Worm (Caenorhabditis elegans): ENCODE results near the gene htp-1.
"Not testable (repeated sequence)": the region's sequence is repeated elsewhere in the genome, so short reads cannot be mapped to it uniquely, and the experiment has no call there.

Gene htp-1

DNA sequence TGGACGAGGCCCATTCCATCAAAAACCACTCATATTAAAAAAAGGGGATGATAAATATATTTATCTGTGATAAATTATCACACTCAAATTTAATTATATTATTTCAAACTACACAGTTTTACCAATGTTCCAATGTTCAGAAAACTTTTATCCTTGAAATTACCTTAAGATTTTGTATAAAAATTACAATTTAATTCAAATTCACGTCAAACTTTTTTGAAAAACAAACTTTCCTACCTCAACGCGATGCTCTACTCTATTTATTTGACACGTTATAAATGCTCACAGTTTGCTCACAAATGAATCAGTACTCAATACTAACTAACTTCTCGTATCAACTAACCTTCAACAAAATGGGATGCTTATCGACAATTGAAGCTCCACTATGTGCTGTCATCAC, 8.7 kb downstream of the htp-1 start, which contains the start of gene F41H10.1:
Gene F41H10.1, plus strand, starts transcription at position 301 of the 400 bp plus-strand sequence.
- TF ChIP-seq unc-62 (GFP tag; optimal IDR thresholded peaks at IDR 0.05) = no peak

DNA sequence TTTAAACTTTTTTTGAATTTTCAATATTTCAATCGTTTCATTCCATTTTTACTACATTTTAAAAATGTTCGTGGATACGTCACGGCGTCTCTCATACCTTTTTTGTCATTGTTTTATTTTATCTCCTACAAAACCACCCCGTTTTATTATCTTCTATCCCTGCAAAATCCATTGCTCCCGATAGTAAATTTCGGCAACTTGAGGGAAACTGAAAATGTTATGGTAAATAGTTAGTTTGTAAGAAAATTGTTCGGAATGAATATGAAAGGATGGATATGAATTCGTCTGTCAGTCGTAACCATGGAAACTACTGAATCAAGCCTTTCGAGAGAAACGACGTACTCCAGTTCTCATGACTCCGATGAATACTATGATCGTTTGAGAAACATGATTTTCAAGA, 10.0 kb downstream of the htp-1 start, which contains the start of gene F41H10.2:
Gene F41H10.2, plus strand, starts transcription at position 301 of the 400 bp plus-strand sequence.
- no peak for TF ChIP-seq unc-62 (GFP tag; optimal IDR thresholded peaks at IDR 0.05)

DNA sequence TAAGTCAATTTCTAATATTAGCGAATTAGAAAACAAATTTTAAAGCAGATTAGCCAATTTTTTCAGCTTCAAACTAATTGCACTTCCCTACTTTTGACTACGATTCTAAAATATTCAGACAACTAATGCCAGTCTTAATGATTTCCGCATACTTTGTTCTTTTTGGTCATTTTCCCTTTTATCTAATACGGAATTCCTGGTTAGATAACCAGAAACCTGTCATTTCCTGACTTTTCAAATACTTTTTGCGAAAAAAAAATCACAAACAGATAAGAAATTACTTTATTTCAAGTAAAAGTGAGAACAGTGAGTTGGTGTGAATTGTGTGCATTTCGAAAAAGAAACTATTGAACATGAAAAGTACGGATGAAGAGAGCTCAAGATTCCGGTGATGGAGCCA, 11.2 kb downstream of the htp-1 start:
- no peak for TF ChIP-seq unc-62 (GFP tag; optimal IDR thresholded peaks at IDR 0.05)

DNA sequence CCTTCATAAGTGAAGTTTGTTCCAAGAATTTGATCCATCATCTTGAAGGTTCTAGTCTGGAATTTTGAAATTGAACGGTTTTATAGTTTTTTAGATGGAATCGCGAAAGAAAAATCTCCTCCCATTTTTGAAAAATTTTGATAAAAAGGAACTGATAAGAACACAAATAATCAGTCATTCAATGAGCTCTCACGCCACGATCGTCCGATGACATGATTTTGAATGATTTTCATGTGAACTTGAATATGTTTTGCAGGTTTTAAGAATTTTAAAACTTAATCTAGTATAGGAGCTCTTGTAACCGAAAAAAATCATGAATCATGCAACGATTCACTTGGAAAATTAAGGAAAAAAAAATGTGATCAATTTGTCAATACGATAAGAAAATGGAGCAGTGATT, 14.3 kb downstream of the htp-1 start, which contains the start of gene elo-5:
Gene elo-5, minus strand, starts transcription at position 56 of the 400 bp plus-strand sequence.
- no peak for TF ChIP-seq unc-62 (GFP tag; optimal IDR thresholded peaks at IDR 0.05)

DNA sequence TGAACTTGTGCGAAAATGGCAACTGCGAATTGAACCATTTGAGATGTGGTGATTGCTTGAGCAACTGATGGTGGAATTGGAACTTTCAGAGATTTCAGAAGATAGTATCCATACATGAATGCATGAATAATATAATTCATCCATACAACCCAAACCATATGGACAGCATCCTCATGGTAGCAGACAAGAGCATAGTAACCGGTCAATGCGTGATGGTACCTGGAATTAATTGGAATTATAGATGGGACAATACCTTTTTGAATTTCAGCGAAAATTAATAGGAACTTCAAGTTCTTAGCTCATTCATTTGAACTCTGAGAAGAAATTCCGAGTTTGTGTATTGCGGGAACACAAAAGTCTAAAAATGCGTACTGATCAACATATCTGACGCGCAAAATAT, 16.4 kb downstream of the htp-1 start:
- no peak for TF ChIP-seq unc-62 (GFP tag; optimal IDR thresholded peaks at IDR 0.05)

DNA sequence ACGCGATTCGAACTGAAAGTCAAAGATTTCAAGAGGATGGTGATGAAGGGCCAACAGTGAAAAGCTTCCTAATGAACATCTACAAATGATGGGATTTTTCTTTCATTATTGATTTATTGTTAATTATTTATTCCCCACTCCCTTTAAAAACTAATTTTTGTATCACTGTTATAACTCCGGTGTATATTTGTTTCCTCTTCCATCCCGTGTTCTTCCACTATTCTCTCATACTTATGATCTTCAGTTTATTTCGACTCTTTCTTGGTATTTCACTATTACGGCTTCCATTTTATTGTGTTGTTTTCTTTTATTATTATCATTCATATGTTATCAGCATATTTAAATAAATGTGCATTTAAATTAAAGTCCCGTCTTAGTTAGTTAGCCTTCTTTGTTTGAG, 17.0 kb downstream of the htp-1 start:
- no peak for TF ChIP-seq unc-62 (GFP tag; optimal IDR thresholded peaks at IDR 0.05)

DNA sequence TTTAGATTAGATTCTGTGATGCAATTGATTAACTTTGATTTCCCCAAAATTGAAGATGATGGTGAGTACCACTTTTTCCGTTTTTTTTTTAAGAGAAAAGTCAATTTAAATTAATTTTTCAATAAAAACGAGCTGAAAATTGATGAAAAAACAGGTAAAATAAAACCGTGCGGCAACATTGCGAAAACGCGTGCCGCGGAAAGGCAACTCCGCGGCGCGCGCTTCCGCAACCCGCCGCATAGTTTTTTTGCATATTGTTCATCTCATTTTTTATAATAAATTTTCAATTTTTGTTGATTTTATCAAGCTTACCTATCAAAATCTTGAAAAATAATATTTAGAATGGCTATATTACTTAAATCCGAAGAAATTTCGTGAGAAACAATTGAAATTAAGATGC, 20.4 kb downstream of the htp-1 start:
- no peak for TF ChIP-seq unc-62 (GFP tag; optimal IDR thresholded peaks at IDR 0.05)

DNA sequence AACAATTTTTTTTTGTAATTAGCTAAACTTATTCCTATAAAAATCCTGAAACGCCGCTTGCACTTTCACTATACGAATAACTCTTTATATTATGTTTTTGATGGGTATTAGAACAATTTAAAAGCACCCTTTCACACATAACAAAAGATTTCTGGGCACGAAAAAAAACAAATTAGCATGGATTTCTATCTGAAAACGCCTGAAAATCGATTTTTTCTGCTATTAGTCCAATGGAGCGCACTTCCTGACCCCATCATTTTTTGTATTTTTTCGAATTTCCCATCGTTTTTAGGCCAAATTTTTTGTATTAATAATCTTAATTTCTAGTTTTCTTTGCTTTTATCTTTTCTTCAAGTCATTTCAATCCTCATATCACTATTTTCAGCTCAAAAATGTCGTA, 21.9 kb downstream of the htp-1 start, which contains the start of gene F41H10.3:
Gene F41H10.3, plus strand, starts transcription at position 388 of the 400 bp plus-strand sequence.
- no peak for TF ChIP-seq unc-62 (GFP tag; optimal IDR thresholded peaks at IDR 0.05)

DNA sequence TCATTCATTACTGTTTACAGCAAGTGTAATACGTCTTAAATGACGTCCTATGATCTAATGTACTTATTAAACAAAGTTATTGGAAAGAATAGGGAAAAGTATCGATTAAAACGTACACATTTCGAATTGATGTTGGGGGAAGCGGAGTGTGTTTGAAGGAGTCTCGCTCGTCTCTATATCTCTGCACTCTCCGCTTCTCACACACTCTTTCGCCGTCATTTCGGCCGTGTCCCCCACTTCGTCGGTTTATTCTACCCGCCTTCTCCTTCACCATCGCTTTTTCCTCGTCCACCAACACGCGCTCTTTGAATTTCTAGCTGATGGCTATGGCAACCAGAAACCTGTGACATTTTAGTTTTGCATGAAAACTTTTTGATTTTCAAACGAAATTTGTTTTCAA, 22.5 kb downstream of the htp-1 start:
- TF ChIP-seq unc-62 (GFP tag; optimal IDR thresholded peaks at IDR 0.05) = no peak

DNA sequence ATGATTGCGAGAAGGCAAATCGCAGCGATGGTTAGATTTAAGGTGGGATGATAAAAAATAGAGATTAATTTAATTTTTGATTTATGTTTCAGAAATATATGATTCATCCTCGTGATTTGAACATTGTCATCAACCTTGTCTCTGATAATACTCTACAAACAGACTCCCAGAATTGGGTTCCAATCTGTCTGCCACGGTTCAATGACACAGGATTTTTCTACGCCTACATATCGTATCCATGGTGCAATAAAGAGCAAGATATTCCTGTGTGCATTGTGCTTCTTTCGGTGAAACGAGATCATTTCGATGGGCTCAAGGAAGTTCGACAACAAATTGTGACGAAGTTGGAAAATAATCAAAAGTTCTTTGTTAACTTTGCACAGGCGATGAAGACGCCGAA, 23.5 kb downstream of the htp-1 start:
- TF ChIP-seq unc-62 (GFP tag; optimal IDR thresholded peaks at IDR 0.05) = no peak

DNA sequence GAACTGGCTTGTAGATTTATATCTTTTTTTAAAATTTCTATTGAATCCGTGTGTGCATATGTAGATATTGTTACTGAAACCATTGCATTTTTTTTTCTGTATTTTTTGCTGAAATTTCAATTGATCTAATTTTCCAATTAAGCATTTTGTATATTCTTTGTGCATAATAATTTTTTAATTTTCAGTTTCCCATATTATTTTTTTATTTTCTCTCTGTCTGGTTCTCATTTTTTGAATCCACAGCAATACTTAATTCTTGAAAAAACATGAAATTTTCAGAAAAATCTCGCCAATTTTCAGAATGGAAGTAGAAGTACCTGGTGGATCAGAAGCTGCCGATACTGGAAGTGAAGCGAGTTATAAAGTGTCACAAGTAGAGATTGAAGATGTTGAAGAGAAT, 24.8 kb downstream of the htp-1 start, which contains the start of gene sand-1:
Gene sand-1, plus strand, starts transcription at position 301 of the 400 bp plus-strand sequence.
- TF ChIP-seq unc-62 (GFP tag; optimal IDR thresholded peaks at IDR 0.05) = no peak

DNA sequence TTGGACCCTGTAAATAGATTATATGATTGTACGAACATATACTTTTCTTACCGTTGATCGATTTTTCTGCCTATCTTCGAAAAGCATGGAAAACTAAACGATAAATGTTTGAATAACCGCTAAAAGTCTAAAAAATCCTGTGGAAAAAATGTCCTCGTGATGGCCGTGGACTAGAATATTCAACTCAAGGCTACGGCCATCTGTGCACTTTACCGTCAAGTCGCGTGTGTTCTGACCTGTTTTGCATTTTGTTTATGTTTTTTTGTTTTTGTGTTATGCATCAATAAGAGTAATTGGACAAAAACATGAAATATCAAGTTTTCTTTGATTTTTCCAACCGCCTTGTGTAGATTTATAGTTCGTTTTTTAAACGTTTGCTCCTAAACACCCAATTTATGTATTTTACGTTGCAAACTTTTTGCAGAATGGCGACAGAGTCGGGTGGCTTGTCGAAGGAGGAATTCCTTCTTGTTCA, 27.2 kb downstream of the htp-1 start, which contains the start of the genes hda-6 and F41H10.4:
Gene hda-6, minus strand, starts transcription at position 172 of the 475 bp plus-strand sequence.
Gene F41H10.4, plus strand, starts transcription at position 425 of the 475 bp plus-strand sequence.
- no peak for TF ChIP-seq unc-62 (GFP tag; optimal IDR thresholded peaks at IDR 0.05)

DNA sequence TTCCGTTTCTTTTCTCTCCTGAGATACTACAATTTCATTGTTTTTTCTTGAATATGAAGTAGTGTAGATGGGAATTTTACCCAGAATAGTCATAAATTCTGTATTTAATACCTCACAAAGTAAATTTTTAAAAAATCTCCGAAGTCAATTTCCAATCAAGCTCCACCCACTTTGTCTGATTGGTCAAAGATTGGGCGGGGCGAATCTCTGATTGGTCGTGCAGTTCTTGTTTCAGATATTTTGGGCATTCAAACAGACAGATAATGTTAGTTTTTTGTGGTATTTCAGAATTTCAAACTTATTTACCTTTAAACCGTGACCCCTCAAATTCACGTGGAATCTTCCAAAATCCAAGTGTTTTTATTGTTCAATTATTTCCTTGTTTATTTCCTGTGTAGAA, 30.8 kb downstream of the htp-1 start, which contains the start of gene F41H10.5:
Gene F41H10.5, plus strand, starts transcription at position 375 of the 400 bp plus-strand sequence.
- TF ChIP-seq unc-62 (GFP tag; optimal IDR thresholded peaks at IDR 0.05) = no peak

DNA sequence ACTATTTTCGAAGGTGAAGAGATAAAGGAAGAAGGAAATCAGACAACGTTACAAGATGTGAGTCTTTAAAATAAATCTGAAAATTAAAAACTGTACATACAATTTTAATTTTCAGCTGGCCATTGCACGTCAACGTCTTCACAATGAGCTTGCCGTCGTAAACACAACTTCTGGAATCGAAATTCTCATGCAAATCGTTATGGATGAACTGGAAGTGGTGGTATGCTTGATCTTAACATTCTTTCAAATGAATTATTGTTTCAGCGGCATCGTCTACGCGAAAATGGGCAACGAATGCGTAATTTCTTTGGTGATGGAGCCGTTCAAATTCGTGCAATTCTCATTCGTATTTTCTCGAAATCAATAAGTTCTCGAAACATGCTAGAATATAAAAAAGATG, 36.8 kb downstream of the htp-1 start:
- TF ChIP-seq unc-62 (GFP tag; optimal IDR thresholded peaks at IDR 0.05) = no peak

DNA sequence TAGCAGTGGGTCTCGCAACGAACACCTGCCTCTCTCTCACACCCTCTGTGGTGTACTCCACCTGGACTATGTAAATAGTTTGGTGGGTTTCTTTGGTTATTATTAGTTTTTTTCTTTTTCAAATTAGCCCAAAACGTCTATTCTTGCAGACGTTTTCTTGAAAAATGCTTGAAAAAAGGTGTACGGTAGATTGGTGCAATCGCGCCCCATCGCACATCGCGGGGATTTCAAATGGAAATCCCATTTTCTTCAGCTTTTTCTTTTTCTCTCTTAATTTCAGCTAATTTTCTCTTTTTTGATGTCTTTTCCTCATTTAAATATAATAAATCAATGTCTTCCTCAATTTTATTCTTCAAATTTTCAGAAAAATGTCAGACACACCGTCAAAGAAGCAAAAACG, 37.2 kb downstream of the htp-1 start, which contains the start of gene Y4C6B.1:
Gene Y4C6B.1, plus strand, starts transcription at position 365 of the 400 bp plus-strand sequence.
- TF ChIP-seq unc-62 (GFP tag; optimal IDR thresholded peaks at IDR 0.05) = no peak

DNA sequence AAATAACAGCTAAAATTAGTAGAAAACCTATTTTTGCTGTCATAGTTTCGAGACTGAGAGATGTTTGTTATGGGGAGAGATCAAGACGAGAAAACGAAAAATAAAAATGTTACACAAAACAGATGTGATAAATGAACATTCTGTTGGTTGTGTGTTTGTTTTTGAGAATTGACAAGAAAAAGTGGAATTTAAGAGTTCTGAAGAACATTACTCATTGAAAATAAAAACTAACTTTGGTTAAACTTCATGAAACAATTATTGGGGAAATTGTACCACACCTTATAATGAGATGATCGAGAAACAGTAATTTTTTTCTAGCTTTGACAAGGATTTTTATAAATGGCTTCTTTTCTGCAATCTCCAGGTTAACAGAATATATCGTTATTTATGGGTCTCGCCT, 38.0 kb downstream of the htp-1 start, which contains the start of gene Y4C6B.7:
Gene Y4C6B.7, minus strand, starts transcription at position 101 of the 400 bp plus-strand sequence.
- TF ChIP-seq unc-62 (GFP tag; optimal IDR thresholded peaks at IDR 0.05) = no peak

DNA sequence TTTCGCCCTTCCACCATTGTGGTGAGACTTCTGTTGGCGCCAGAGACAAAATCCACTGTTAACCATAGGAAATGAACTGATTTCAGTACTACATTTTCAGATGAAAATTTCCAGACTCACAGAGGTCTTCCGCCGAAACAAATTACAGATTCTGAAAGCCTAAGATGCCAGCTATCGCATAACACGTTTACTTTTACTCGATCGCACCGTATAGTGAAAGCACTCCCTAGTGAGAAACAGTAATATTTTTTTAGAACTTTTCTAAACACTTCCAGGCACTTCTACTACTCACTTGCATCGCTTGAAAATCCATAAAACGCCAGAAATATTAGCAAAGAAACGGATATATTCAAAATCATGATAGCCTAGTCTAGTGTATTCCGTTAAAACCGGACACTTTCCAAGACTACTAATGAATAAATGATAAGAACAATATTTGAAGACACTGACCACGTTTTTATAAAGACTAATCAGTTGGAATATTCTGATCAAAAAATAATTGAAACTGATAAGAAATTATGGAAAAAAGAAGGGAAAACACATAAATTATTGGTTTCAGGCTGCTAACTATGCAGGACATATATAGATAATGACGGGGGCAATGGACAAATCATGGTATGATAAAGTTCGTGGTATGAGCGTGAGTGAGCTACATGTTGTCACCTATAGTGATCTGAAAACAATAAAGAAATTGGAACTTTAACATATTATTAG, 40.7 kb downstream of the htp-1 start, which contains the start of gene gba-4:
Gene gba-4, minus strand, starts transcription at position 418 of the 714 bp plus-strand sequence.
- not testable (repeated sequence) for TF ChIP-seq unc-62 (GFP tag; optimal IDR thresholded peaks at IDR 0.05)

Data from whole organism, dauer.